Worm (Caenorhabditis elegans): ENCODE measurements around the gene T14B4.1.

- no peak for TF ChIP-seq aly-2 (tag; optimal IDR thresholded peaks at IDR 0.05)
- TF ChIP-seq ZK546.5 (tag; optimal IDR thresholded peaks at IDR 0.05) = no peak
- no peak for TF ChIP-seq nhr-12 (tag; optimal IDR thresholded peaks at IDR 0.05)
- TF ChIP-seq ztf-4 (tag; optimal IDR thresholded peaks at IDR 0.05) = no peak
- no peak for TF ChIP-seq nfya-1 (tag; optimal IDR thresholded peaks at IDR 0.05; ENCODE audit: insufficient read depth)
- no peak for TF ChIP-seq lin-39 (tag; optimal IDR thresholded peaks at IDR 0.05)
- no peak for TF ChIP-seq pqm-1 (tag; optimal IDR thresholded peaks at IDR 0.05)
- no peak for TF ChIP-seq ztf-11 (tag; optimal IDR thresholded peaks at IDR 0.05)
- TF ChIP-seq unc-62 (GFP tag; optimal IDR thresholded peaks at IDR 0.05) = no peak
These were observed 5.9 kb downstream of the T14B4.1 start, which contains the start of gene F41G3.6 for ce11 chrII:6742614-6743013.

Measured in whole organism, L3 larva.